Fruit fly (Drosophila melanogaster) whole organism, pupa: ENCODE measurements around the gene CG16789.
A peak's percentile ranks its signal among the peaks of the same experiment; 100 is the strongest.

Experiments used
- CG10348 ChIP-seq: fragments of 200-800 bp; sonication (Bioruptor generic); IDR thresholded peaks from 2 replicates; pipeline ENCODE4 v1.3.6; 2022; ENCODE audit warnings: missing biosample characterization, missing genetic modification characterization
- CG12605 ChIP-seq: fragments of 200-800 bp; sonication (Bioruptor generic); IDR thresholded peaks from 2 replicates; pipeline ENCODE4 v1.3.6; 2022; ENCODE audit warnings: missing biosample characterization, missing genetic modification characterization
- CG13204 ChIP-seq: fragments of 200-800 bp; sonication (Bioruptor generic); optimal IDR thresholded peaks from 2 replicates; lab custom pipeline; 2018; ENCODE audit warnings: missing biosample characterization, mild to moderate bottlenecking, missing genetic modification characterization, moderate library complexity
- CG14655 ChIP-seq: fragments of 200-800 bp; sonication (Bioruptor generic); optimal IDR thresholded peaks from 3 replicates; lab custom pipeline; 2017; ENCODE audit warnings: mild to moderate bottlenecking, missing biosample characterization, missing genetic modification reagents, missing genetic modification characterization
- CG15710 ChIP-seq: fragments of 200-800 bp; sonication (Bioruptor generic); optimal IDR thresholded peaks from 2 replicates; lab custom pipeline; 2018; ENCODE audit warnings: missing biosample characterization, mild to moderate bottlenecking, missing genetic modification characterization, moderate library complexity
- CG17806 ChIP-seq: fragments of 200-800 bp; sonication (Bioruptor generic); optimal IDR thresholded peaks from 2 replicates; lab custom pipeline; 2018; ENCODE audit warnings: missing biosample characterization, mild to moderate bottlenecking, missing genetic modification characterization, moderate library complexity
- CG32121 ChIP-seq: fragments of 200-800 bp; sonication (Bioruptor generic); IDR thresholded peaks from 2 replicates; pipeline ENCODE4 v1.3.6; 2022; ENCODE audit warnings: missing biosample characterization, missing genetic modification characterization
- CG34367 ChIP-seq: fragments of 200-800 bp; sonication (Bioruptor generic); optimal IDR thresholded peaks from 2 replicates; lab custom pipeline; 2018; ENCODE audit warnings: missing biosample characterization, mild to moderate bottlenecking, missing genetic modification characterization
- CG4496 ChIP-seq: fragments of 200-800 bp; sonication (Bioruptor generic); IDR thresholded peaks from 3 replicates; pipeline ENCODE4 v1.3.6; 2022; ENCODE audit warnings: missing biosample characterization, missing genetic modification characterization
- CG8159 ChIP-seq: fragments of 200-800 bp; sonication (Bioruptor generic); optimal IDR thresholded peaks from 3 replicates; lab custom pipeline; 2018; ENCODE audit warnings: missing biosample characterization, mild to moderate bottlenecking, missing genetic modification characterization, moderate library complexity
- CG8301 ChIP-seq: fragments of 200-800 bp; sonication (Bioruptor generic); optimal IDR thresholded peaks from 2 replicates; lab custom pipeline; 2018; ENCODE audit warnings: missing biosample characterization, mild to moderate bottlenecking, missing genetic modification characterization
- CG9948 ChIP-seq: fragments of 200-800 bp; sonication (Bioruptor generic); optimal IDR thresholded peaks from 2 replicates; lab custom pipeline; 2018; ENCODE audit warnings: missing biosample characterization, mild to moderate bottlenecking, missing genetic modification characterization, moderate library complexity
- D1 ChIP-seq: fragments of 200-800 bp; sonication (Bioruptor generic); optimal IDR thresholded peaks from 2 replicates; lab custom pipeline; 2018; ENCODE audit warnings: missing biosample characterization, mild to moderate bottlenecking, missing genetic modification characterization, moderate library complexity
- EcR ChIP-seq: fragments of 200-800 bp; sonication (Bioruptor generic); optimal IDR thresholded peaks from 3 replicates; lab custom pipeline; 2019; ENCODE audit warnings: missing biosample characterization, missing genetic modification characterization, mild to moderate bottlenecking, moderate library complexity, missing genetic modification reagents
- Ets98B ChIP-seq: fragments of 200-800 bp; sonication (Bioruptor generic); IDR thresholded peaks from 2 replicates; pipeline ENCODE4 v1.3.6; 2022; ENCODE audit warnings: missing biosample characterization, missing genetic modification characterization
- Pif1A ChIP-seq: fragments of 200-800 bp; sonication (Bioruptor generic); optimal IDR thresholded peaks from 3 replicates; lab custom pipeline; 2016; ENCODE audit warnings: missing biosample characterization, missing genetic modification characterization
- Pif1B ChIP-seq: fragments of 200-800 bp; sonication (Bioruptor generic); optimal IDR thresholded peaks from 3 replicates; lab custom pipeline; 2016; ENCODE audit warnings: missing biosample characterization, missing genetic modification characterization
- Snoo ChIP-seq: fragments of 200-800 bp; sonication (Bioruptor generic); optimal IDR thresholded peaks from 3 replicates; lab custom pipeline; 2017; ENCODE audit warnings: missing biosample characterization, mild to moderate bottlenecking, missing genetic modification characterization, inconsistent platforms
- fd96Ca ChIP-seq: fragments of 200-800 bp; sonication (Bioruptor generic); IDR thresholded peaks from 3 replicates; pipeline ENCODE4 v1.3.6; 2022; ENCODE audit warnings: missing biosample characterization, missing genetic modification characterization
- gl ChIP-seq: fragments of 200-800 bp; sonication (Bioruptor generic); optimal IDR thresholded peaks from 2 replicates; lab custom pipeline; 2018; ENCODE audit warnings: missing biosample characterization, mild to moderate bottlenecking, missing genetic modification characterization
- rn ChIP-seq: fragments of 200-800 bp; sonication (Bioruptor generic); IDR thresholded peaks from 2 replicates; pipeline ENCODE4 v1.3.6; 2022; ENCODE audit warnings: missing biosample characterization, missing genetic modification characterization

CG16789 gene

DNA sequence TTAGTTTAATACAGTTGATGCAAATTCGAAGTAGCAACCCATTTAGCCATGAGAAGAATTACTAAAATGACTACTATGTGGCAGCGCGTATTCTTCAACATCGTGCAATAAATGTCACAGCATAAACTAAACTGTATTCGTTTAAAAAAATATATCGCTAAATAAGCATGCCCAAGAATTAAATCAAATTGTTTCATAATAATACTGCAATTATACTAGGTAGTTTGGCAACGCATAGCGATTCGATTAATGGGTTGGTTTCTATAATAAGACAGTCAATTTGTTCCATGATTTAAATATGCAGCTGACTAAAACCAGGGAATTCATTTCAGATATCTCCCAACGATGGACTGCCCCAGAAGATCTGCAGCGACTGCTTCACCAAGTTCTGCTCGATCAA lies 17.1 kb downstream of the CG16789 start, which contains the start of gene CG33654:
Gene CG33654, minus strand, starts transcription at position 101 of the 400 bp plus-strand sequence.
- TF ChIP-seq CG32121 (GFP tag; lab: Robert Waterston, UW) = no peak
- no peak for TF ChIP-seq fd96Ca (GFP tag; lab: Robert Waterston, UW)
- TF ChIP-seq CG34367 = no peak
- TF ChIP-seq CG9948 (tag; lab: Kevin White, UChicago) = no peak
- no peak for TF ChIP-seq rn (GFP tag; lab: Robert Waterston, UW)
- TF ChIP-seq gl = no peak

- TF ChIP-seq EcR (GFP tag; lab: Kevin White, UChicago) (no peak), CG14655 (GFP tag; lab: Kevin White, UChicago) (no peak), CG4496 (GFP tag; lab: Robert Waterston, UW) (peak; percentile 64; the same call in 2 of the 3 replicates), CG12605 (GFP tag; lab: Robert Waterston, UW) (no peak), Snoo (tag; lab: Kevin White, UChicago) (no peak), CG8159 (tag; lab: Kevin White, UChicago) (no peak), CG15710 (tag; lab: Kevin White, UChicago) (peak; percentile 6), rn (GFP tag; lab: Robert Waterston, UW) (no peak), gl (no peak), CG10348 (0 out of 2 replicates have a peak, but pooled peaks have one; percentile 20), CG17806 (tag; lab: Kevin White, UChicago) (no peak), Pif1A (GFP tag; lab: Kevin White, UChicago) (no peak), fd96Ca (GFP tag; lab: Robert Waterston, UW) (peak; percentile 71; the same call in 2 of the 3 replicates), Pif1B (GFP tag; lab: Kevin White, UChicago) (no peak), CG34367 (peak; percentile 10), CG32121 (GFP tag; lab: Robert Waterston, UW) (peak; percentile 35; the same call in 1 of the 2 replicates), Ets98B (GFP tag; lab: Robert Waterston, UW) (peak; percentile 54), CG9948 (tag; lab: Kevin White, UChicago) (no peak), D1 (tag; lab: Kevin White, UChicago) (no peak), CG8301 (tag; lab: Kevin White, UChicago) (no peak), CG13204 (GFP tag; lab: Kevin White, UChicago) (no peak)
These were observed 20.8 kb downstream of the CG16789 start, which contains the start of gene P58IPK for dm6 chr3R:9586663-9587248. P58IPK (plus strand) TSS chr3R:9586942.

- TF ChIP-seq CG15710 (tag; lab: Kevin White, UChicago) (peak; percentile 3), rn (GFP tag; lab: Robert Waterston, UW) (no peak)
These were observed 25.0 kb downstream of the CG16789 start, which contains the start of the genes bocks and CG8312 for dm6 chr3R:9590952-9591532. bocks (minus strand) TSS chr3R:9591002. CG8312 (plus strand) TSS chr3R:9591309.

DNA sequence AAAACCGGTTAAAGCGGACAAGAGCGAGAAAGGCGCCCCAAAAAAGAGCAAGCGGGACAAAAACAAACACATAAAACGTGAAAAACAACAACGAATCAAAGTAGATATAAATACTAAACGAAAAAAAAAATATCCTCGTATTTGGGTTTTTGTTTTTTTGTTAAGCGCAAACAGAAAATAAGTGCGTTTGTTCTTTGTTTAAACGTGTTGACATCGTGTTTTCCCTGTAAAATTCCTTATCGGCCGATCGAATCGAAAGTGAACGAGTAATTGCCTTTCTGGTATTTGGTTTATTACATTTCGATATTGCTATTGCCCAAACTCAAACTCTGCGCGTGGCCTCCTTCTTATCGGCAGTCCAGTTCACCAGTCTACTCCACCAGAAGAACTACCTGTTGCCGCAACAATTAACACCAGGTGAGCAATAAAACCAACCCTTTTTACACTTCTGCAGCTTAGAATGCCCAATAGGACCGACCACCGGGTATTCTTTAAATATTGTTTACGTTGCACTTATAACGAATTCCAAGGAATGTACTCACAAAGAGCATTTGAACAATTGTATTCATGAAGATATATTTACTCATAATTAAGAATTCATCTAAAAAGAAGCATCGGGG lies 25.9 kb downstream of the CG16789 start:
- TF ChIP-seq CG14655 (GFP tag; lab: Kevin White, UChicago) (no peak), EcR (GFP tag; lab: Kevin White, UChicago) (no peak), CG12605 (GFP tag; lab: Robert Waterston, UW) (no peak), rn (GFP tag; lab: Robert Waterston, UW) (no peak), CG34367 (no peak), CG15710 (tag; lab: Kevin White, UChicago) (no peak), D1 (tag; lab: Kevin White, UChicago) (no peak), CG4496 (GFP tag; lab: Robert Waterston, UW) (no peak), CG13204 (GFP tag; lab: Kevin White, UChicago) (no peak)

DNA sequence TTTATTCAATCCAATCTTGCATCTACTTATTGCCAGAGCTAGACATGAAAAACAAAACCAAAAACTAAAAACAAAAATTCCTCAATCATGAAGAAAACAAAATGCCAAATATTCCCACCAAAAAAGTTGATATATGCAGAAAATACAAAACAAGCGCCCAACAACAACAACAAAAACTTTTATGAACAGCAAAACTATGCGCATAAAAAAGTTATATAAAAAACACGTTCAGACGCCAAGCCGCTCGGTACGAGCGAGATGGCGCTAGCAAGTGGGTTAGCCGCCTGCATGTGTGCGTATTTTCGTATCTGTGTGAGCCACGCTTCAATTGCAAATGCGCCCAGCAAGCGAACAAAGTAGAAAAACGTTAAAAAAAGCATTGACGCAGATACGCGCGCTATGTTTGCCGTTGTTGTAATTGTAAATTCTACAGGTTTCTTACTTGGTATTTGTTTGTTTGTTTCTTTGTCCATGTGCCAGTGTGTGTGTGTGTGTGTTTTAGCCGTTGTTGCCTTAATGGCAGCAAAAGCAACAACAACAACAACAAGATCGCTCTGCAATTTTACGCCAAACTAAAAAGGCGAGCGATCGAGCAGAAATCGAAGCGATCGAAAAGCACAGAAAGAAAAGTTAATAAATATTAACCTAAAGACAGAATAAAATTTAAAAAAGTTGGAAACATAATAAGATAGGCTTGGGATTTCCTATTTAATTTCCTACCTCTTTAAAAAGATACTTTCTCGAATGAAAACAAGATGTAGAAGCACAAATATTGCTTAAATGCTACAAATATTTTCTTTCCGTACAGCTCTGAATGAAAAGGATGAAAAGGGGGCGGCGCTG lies 27.6 kb downstream of the CG16789 start:
- TF ChIP-seq CG9948 (tag; lab: Kevin White, UChicago) (peak; percentile 87), CG12605 (GFP tag; lab: Robert Waterston, UW) (peak; percentile 72), Pif1B (GFP tag; lab: Kevin White, UChicago) (peak; percentile 56), CG32121 (GFP tag; lab: Robert Waterston, UW) (peak; percentile 81), Ets98B (GFP tag; lab: Robert Waterston, UW) (peak; percentile 73), CG8301 (tag; lab: Kevin White, UChicago) (peak; percentile 69), CG15710 (tag; lab: Kevin White, UChicago) (peak; percentile 84), rn (GFP tag; lab: Robert Waterston, UW) (peak; percentile 62), CG17806 (tag; lab: Kevin White, UChicago) (peak; percentile 85), fd96Ca (GFP tag; lab: Robert Waterston, UW) (0 out of 3 replicates have a peak, but pooled peaks have one; percentile 37), CG8159 (tag; lab: Kevin White, UChicago) (peak; percentile 85), Pif1A (GFP tag; lab: Kevin White, UChicago) (peak; percentile 62), CG10348 (no peak), CG4496 (GFP tag; lab: Robert Waterston, UW) (peak; percentile 81; the same call in 2 of the 3 replicates), CG13204 (GFP tag; lab: Kevin White, UChicago) (peak; percentile 35), Snoo (tag; lab: Kevin White, UChicago) (no peak), D1 (tag; lab: Kevin White, UChicago) (no peak), EcR (GFP tag; lab: Kevin White, UChicago) (no peak), CG14655 (GFP tag; lab: Kevin White, UChicago) (peak; percentile 76), CG34367 (peak; percentile 70), gl (peak; percentile 48)
- TF ChIP-seq, all 21 proteins: peak for 17
